Worm (Caenorhabditis elegans): ENCODE data around the gene btf-1.
A peak's percentile ranks its signal among the peaks of the same experiment; 100 is the strongest.

Gene btf-1

ce11 chrII:13199674-13200215, at the start of gene btf-1:
Gene btf-1 (plus strand): TSS chrII:13200165.
- TF ChIP-seq tbx-11 (GFP tag; IDR thresholded peaks at IDR 0.05) (0 out of 2 replicates have a peak, but pooled peaks have one; percentile 18), F13C5.2 (tag; optimal IDR thresholded peaks at IDR 0.05) (peak; percentile 73), ceh-13 (GFP tag; optimal IDR thresholded peaks at IDR 0.05) (peak; percentile 24), pes-1 (GFP tag; IDR thresholded peaks at IDR 0.05) (peak; percentile 41; the same call in 1 of the 2 replicates), ets-7 (tag; optimal IDR thresholded peaks at IDR 0.05) (no peak), ama-1 (optimal IDR thresholded peaks at IDR 0.05) (peak; percentile 23), tra-4 (tag; optimal IDR thresholded peaks at IDR 0.05) (peak; percentile 32), flt-1 (GFP tag; IDR thresholded peaks at IDR 0.05) (no peak)

ce11 chrII:13152409-13152808, 47.6 kb upstream of the btf-1 start:
- TF ChIP-seq F13C5.2 (tag; optimal IDR thresholded peaks at IDR 0.05) (no peak), flt-1 (GFP tag; IDR thresholded peaks at IDR 0.05) (no peak), scrt-1 (GFP tag; IDR thresholded peaks at IDR 0.05) (no peak), ceh-13 (GFP tag; optimal IDR thresholded peaks at IDR 0.05) (no peak), ets-7 (tag; optimal IDR thresholded peaks at IDR 0.05) (no peak), tbx-11 (GFP tag; IDR thresholded peaks at IDR 0.05) (no peak), sea-1 (GFP tag; conservative IDR thresholded peaks at IDR 0.05) (no peak), hmbx-1 (tag; optimal IDR thresholded peaks at IDR 0.05) (no peak), tra-4 (tag; optimal IDR thresholded peaks at IDR 0.05) (no peak), tbx-37 (GFP tag; conservative IDR thresholded peaks at IDR 0.05) (no peak), hmg-4 (GFP tag; optimal IDR thresholded peaks at IDR 0.05) (no peak), ceh-36 (tag; optimal IDR thresholded peaks at IDR 0.05) (no peak), aly-1 (tag; optimal IDR thresholded peaks at IDR 0.05) (no peak), B0310.2 (tag; optimal IDR thresholded peaks at IDR 0.05) (no peak), hnd-1 (tag; optimal IDR thresholded peaks at IDR 0.05) (no peak), ama-1 (optimal IDR thresholded peaks at IDR 0.05) (no peak), pes-1 (GFP tag; IDR thresholded peaks at IDR 0.05) (no peak)

- no peak for TF ChIP-seq B0310.2 (tag; optimal IDR thresholded peaks at IDR 0.05)
Observed at ce11 chrII:13153299-13153698, 46.7 kb upstream of the btf-1 start, which contains the start of gene spe-18. Gene spe-18 (minus strand): TSS chrII:13153399.

ce11 chrII:13156071-13156470, 43.9 kb upstream of the btf-1 start:
- TF ChIP-seq scrt-1 (GFP tag; IDR thresholded peaks at IDR 0.05) (no peak), tbx-11 (GFP tag; IDR thresholded peaks at IDR 0.05) (no peak), hmbx-1 (tag; optimal IDR thresholded peaks at IDR 0.05) (no peak), flt-1 (GFP tag; IDR thresholded peaks at IDR 0.05) (no peak), sea-1 (GFP tag; conservative IDR thresholded peaks at IDR 0.05) (no peak), B0310.2 (tag; optimal IDR thresholded peaks at IDR 0.05) (no peak), tra-4 (tag; optimal IDR thresholded peaks at IDR 0.05) (no peak), F13C5.2 (tag; optimal IDR thresholded peaks at IDR 0.05) (no peak)

ce11 chrII:13156971-13157370, 43.0 kb upstream of the btf-1 start, which contains the start of the genes hpr-17 and F32A11.1:
Gene hpr-17 (minus strand): TSS chrII:13157047.
Gene F32A11.1 (plus strand): TSS chrII:13157329.
- no peak for TF ChIP-seq aly-1 (tag; optimal IDR thresholded peaks at IDR 0.05)
- 0 out of 2 replicates have a peak, but pooled peaks have one; percentile 23 for TF ChIP-seq pes-1 (GFP tag; IDR thresholded peaks at IDR 0.05)
- TF ChIP-seq ama-1 (optimal IDR thresholded peaks at IDR 0.05): no peak

- TF ChIP-seq F13C5.2 (tag; optimal IDR thresholded peaks at IDR 0.05) (no peak), sea-1 (GFP tag; conservative IDR thresholded peaks at IDR 0.05) (no peak), scrt-1 (GFP tag; IDR thresholded peaks at IDR 0.05) (no peak), pes-1 (GFP tag; IDR thresholded peaks at IDR 0.05) (no peak), B0310.2 (tag; optimal IDR thresholded peaks at IDR 0.05) (no peak)
Observed at ce11 chrII:13159869-13160268, 40.1 kb upstream of the btf-1 start.

- no peak for TF ChIP-seq ceh-13 (GFP tag; optimal IDR thresholded peaks at IDR 0.05)
- TF ChIP-seq sea-1 (GFP tag; conservative IDR thresholded peaks at IDR 0.05): no peak
- TF ChIP-seq B0310.2 (tag; optimal IDR thresholded peaks at IDR 0.05): no peak
- TF ChIP-seq ceh-36 (tag; optimal IDR thresholded peaks at IDR 0.05): no peak
Observed at ce11 chrII:13163009-13163408, 37.0 kb upstream of the btf-1 start.

- TF ChIP-seq scrt-1 (GFP tag; IDR thresholded peaks at IDR 0.05): no peak
Observed at ce11 chrII:13164062-13164461, 35.9 kb upstream of the btf-1 start.

ce11 chrII:13165683-13166259, 34.2 kb upstream of the btf-1 start, which contains the start of gene moe-3:
Gene moe-3 (minus strand): TSS chrII:13165733.
- TF ChIP-seq scrt-1 (GFP tag; IDR thresholded peaks at IDR 0.05): no peak
- no peak for TF ChIP-seq flt-1 (GFP tag; IDR thresholded peaks at IDR 0.05)
- no peak for TF ChIP-seq ets-7 (tag; optimal IDR thresholded peaks at IDR 0.05)
- TF ChIP-seq hmg-4 (GFP tag; optimal IDR thresholded peaks at IDR 0.05): no peak
- no peak for TF ChIP-seq ceh-13 (GFP tag; optimal IDR thresholded peaks at IDR 0.05)
- TF ChIP-seq pes-1 (GFP tag; IDR thresholded peaks at IDR 0.05): no peak
- TF ChIP-seq ama-1 (optimal IDR thresholded peaks at IDR 0.05): no peak
- TF ChIP-seq tbx-11 (GFP tag; IDR thresholded peaks at IDR 0.05): no peak
- no peak for TF ChIP-seq aly-1 (tag; optimal IDR thresholded peaks at IDR 0.05)
- TF ChIP-seq tra-4 (tag; optimal IDR thresholded peaks at IDR 0.05): no peak
- no peak for TF ChIP-seq B0310.2 (tag; optimal IDR thresholded peaks at IDR 0.05)
- no peak for TF ChIP-seq hnd-1 (tag; optimal IDR thresholded peaks at IDR 0.05)
- no peak for TF ChIP-seq hmbx-1 (tag; optimal IDR thresholded peaks at IDR 0.05)
- no peak for TF ChIP-seq sea-1 (GFP tag; conservative IDR thresholded peaks at IDR 0.05)
- no peak for TF ChIP-seq tbx-37 (GFP tag; conservative IDR thresholded peaks at IDR 0.05)
- TF ChIP-seq F13C5.2 (tag; optimal IDR thresholded peaks at IDR 0.05): no peak
- no peak for TF ChIP-seq ceh-36 (tag; optimal IDR thresholded peaks at IDR 0.05)

Measured in whole organism, early embryonic.